Worm (Caenorhabditis elegans): ENCODE data around the gene apb-1.
"Not testable (repeated sequence)": the region's sequence is repeated elsewhere in the genome, so short reads cannot be mapped to it uniquely, and the experiment has no call there.

apb-1 gene

ce11 chrIII:2577982-2578381, 18.9 kb downstream of the apb-1 start:
- TF ChIP-seq unc-62 (GFP tag; optimal IDR thresholded peaks at IDR 0.05), result no peak

- TF ChIP-seq unc-62 (GFP tag; optimal IDR thresholded peaks at IDR 0.05), result no peak
Measured at ce11 chrIII:2576360-2577259, 20.2 kb downstream of the apb-1 start.

- TF ChIP-seq unc-62 (GFP tag; optimal IDR thresholded peaks at IDR 0.05), result no peak
Measured at ce11 chrIII:2575635-2576164, 21.1 kb downstream of the apb-1 start, which contains the start of gene Y54F10AR.1. Gene Y54F10AR.1, minus strand, starts transcription at chrIII:2575685.

- no peak for TF ChIP-seq unc-62 (GFP tag; optimal IDR thresholded peaks at IDR 0.05)
Measured at ce11 chrIII:2572421-2572820, 24.4 kb downstream of the apb-1 start.

ce11 chrIII:2571447-2571846, 25.4 kb downstream of the apb-1 start, which contains the start of gene Y54F10AR.2:
Gene Y54F10AR.2, minus strand, starts transcription at chrIII:2571547.
- TF ChIP-seq unc-62 (GFP tag; optimal IDR thresholded peaks at IDR 0.05), result no peak

DNA sequence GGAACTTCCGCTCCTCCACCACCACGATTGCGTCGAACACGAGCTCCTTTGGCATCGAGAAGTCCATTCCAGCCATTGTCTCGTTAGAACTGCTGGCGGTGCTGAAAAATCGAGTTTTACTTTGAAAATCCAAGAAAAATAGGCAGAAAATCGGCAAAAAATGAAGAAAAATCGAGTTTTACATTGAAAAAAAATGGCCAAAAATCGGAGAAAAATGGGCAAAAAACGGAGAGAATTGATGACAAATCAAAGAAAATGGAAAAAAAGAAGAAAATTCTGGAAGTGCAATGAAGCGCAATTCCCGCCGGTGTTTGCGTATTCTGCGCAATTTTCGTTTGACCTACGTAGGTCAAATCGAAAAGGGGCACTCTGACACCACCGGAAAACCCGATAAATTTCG, 33.0 kb downstream of the apb-1 start, which contains the start of gene Y54F10AM.11:
Gene Y54F10AM.11 (minus strand): TSS at position 101 of the 400 bp plus-strand sequence.
- TF ChIP-seq unc-62 (GFP tag; optimal IDR thresholded peaks at IDR 0.05), result not testable (repeated sequence)

ce11 chrIII:2563033-2563656, 33.7 kb downstream of the apb-1 start:
- TF ChIP-seq unc-62 (GFP tag; optimal IDR thresholded peaks at IDR 0.05), result no peak

DNA sequence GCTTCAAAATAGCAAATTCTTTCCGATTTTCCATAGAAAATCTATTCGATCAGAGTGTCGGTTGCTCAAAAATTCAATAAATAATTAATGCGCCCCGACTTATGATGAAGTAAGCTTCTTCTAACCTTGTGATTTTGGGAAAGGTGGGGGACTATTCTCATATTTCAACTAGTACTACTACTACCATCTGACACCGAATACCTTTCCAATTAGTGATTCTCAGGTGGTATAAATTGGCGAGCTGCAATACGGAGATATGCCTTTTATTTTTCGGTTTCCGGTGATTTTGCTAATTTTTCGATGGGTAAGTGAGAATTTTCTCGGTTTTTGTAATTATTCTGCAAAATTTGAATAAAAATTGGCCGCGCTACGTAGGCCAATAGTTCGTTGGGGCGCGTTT, 35.4 kb downstream of the apb-1 start, which contains the start of gene nhr-239:
Gene nhr-239 (plus strand): TSS at position 301 of the 400 bp plus-strand sequence.
- TF ChIP-seq unc-62 (GFP tag; optimal IDR thresholded peaks at IDR 0.05), result no peak

ce11 chrIII:2560763-2561162, 36.1 kb downstream of the apb-1 start:
- no peak for TF ChIP-seq unc-62 (GFP tag; optimal IDR thresholded peaks at IDR 0.05)

DNA sequence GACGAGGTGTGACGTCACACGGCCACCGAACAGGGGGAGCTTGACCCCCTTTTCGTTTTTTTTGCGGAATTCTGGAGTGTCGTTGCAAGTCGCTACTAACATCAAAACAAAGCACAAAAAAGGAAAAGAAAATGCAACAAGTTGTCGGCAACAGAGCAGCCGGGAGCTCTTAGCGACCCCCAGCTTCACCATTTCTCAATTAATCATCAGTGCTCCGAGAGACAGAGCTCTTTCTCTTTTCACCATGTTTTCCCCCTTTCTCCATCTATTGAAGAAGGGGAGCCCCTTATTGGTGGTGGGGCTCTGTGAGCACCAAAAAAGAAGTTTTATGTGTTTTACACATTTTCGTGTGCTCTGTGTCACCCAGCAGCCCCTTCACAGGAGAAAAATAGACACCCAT, 43.3 kb downstream of the apb-1 start:
- no peak for TF ChIP-seq unc-62 (GFP tag; optimal IDR thresholded peaks at IDR 0.05)

DNA sequence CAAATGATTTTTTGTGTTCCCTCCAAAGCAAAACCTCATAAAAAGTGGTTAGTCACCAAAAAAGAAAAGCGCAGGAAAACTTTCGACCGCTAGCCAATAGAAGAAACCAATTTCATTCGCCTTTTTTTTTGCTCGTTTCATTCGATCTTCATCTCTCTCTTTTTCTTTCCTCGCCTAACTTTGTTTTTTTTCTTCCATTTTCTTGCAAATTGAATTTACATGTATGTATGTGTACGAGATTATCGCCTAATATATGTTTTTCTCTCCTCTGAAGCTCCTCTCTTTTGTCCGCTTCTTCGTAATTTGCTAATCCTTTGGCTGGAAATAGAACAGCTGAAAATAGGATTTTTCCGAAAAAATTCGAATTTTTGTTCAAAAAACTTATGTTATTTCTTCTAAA, 44.5 kb downstream of the apb-1 start:
- TF ChIP-seq unc-62 (GFP tag; optimal IDR thresholded peaks at IDR 0.05), result no peak

ce11 chrIII:2551981-2552380, 44.9 kb downstream of the apb-1 start:
- no peak for TF ChIP-seq unc-62 (GFP tag; optimal IDR thresholded peaks at IDR 0.05)

- no peak for TF ChIP-seq unc-62 (GFP tag; optimal IDR thresholded peaks at IDR 0.05)
Measured at ce11 chrIII:2549620-2550019, 47.2 kb downstream of the apb-1 start, which contains the start of gene feh-1. Gene feh-1, plus strand, starts transcription at chrIII:2549920.

DNA sequence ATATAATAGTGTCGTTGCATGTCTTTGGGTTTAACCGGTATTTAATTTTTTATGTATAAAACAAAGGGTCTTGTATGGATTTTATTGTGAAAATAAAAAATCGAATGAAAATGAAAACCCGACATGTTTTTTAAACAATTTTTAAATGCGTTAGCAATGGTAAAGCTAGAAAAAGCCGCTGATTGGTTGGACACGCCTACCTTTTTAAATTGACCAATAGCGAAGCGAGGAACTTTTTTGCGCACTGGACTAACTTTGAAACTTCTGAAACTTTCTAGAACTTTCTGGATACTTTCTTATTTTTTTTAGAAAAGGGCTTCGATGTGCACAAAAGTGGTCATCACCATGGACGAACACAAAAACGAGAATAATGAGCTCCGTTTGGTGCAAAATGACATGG, 50.5 kb downstream of the apb-1 start:
- TF ChIP-seq unc-62 (GFP tag; optimal IDR thresholded peaks at IDR 0.05), result no peak

DNA sequence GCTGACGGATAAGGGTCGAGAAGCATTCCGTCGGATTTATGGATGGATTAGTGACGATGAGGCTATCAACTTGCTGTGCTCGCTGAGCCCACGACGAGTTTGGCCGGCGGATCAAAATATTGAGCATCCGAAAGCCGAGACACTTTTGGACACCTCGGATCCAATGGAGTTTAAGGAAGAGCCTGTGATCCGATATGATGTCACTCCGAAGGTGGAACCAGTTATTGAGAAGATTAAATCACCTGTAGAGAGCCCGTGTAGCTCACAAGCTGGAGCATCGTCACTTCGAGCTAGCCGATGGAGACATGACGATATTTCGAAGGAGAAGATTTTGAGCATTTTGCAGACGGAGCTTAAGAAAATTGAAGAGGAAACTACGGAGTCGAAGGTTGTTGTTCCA, 56.3 kb downstream of the apb-1 start:
- TF ChIP-seq unc-62 (GFP tag; optimal IDR thresholded peaks at IDR 0.05), result no peak

DNA sequence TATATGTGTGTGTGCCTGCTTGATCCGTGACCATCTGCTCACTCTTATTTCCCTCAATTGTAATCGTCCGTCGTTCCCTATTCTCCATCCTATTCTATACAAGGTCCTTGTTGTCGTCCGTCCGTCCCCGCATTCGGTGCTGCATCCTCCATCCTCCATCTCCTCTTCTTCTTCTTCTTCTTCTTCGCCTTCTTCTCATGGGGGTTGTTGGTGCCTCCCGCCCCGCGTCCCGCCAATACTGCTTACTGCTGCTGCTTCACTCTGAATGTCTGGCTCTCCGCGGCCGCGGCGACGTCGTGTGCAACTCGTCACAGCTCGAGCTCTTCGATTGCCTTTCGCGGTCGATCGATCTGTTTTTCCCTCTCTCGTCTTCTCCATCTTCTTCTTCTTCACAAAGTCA, 61.7 kb downstream of the apb-1 start:
- no peak for TF ChIP-seq unc-62 (GFP tag; optimal IDR thresholded peaks at IDR 0.05)
